Worm (Caenorhabditis elegans) whole organism, L4/young adult: Measurements from ENCODE around the gene C37E2.2.

ENCODE experiments used
- W03F9.2 ChIP-seq: fragments of 150-350 bp; optimal IDR thresholded peaks from 2 replicates; lab custom pipeline; 2014; ENCODE audit warnings: missing biosample characterization, missing genetic modification characterization
- him-1 ChIP-seq: sonication (generic microtip); optimal IDR thresholded peaks from 2 replicates; lab custom pipeline; 2016; ENCODE audit warnings: missing genotype, missing genetic modification reagents, missing genetic modification characterization, missing compliant biosample characterization

DNA sequence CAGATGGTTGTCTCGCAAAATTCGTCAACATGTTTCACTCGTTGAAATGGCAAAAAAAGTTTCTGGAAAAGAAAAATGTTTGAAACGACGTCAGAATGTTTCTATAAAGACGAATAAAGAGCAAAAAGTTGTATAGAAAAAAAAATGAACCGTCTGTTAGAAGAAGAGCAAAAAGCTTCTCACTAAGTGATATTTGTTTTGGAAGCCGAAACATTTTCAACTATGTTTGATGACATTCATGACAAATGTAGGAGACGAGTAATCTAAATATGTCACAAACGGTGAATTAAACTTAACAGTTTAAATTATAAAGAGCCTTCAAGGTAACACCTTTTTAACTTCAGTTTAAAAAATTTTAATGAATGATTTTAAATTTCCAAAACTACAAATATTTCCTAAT, 35.8 kb upstream of the C37E2.2 start, which contains the start of gene nkat-1:
- TF ChIP-seq W03F9.2 (tag; lab: Kevin White, UChicago): no peak
- TF ChIP-seq him-1 (tag; lab: Kevin White, UChicago): no peak
